Worm (Caenorhabditis elegans): Measurements from ENCODE around the gene ugt-1.

DNA sequence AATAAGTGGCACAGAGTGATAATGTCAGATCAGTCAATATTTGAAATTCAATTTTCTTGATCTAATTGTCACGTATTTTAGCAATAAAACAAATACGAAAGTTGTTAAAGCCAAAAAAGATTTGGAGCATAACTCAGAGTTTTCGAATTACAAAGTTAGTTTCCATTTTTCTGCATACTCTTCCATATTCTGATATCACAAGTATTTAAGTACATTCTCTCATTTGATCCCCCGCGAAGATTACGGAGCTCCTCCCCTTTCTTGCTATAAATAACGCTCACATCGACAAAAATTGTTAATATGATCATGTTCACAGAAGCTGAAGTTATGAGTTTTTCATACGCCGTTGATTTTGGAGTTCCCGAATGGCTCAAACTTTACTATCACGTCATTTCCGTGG, 27.2 kb upstream of the ugt-1 start, which contains the start of gene sri-20:
- TF ChIP-seq pqm-1 (tag; optimal IDR thresholded peaks at IDR 0.05) (no peak), sox-4 (tag; optimal IDR thresholded peaks at IDR 0.05) (no peak), fkh-10 (GFP tag; optimal IDR thresholded peaks at IDR 0.05) (no peak), fax-1 (tag; optimal IDR thresholded peaks at IDR 0.05) (no peak), ceh-45 (GFP tag; IDR thresholded peaks at IDR 0.05) (no peak), nfya-1 (tag; optimal IDR thresholded peaks at IDR 0.05) (no peak), nhr-232 (tag; optimal IDR thresholded peaks at IDR 0.05) (no peak), ceh-24 (tag; optimal IDR thresholded peaks at IDR 0.05) (no peak)

Data from whole organism, late embryonic.